Worm (Caenorhabditis elegans) whole organism, L2 larva: Measurements from ENCODE around the gene C05A2.4.

ENCODE experiments used
- ceh-16 ChIP-seq: fragments of 150-350 bp; optimal IDR thresholded peaks from 2 replicates; lab custom pipeline; 2014; ENCODE audit warnings: missing biosample characterization, missing genetic modification characterization
- elt-1 ChIP-seq: fragments of 150-350 bp; optimal IDR thresholded peaks from 2 replicates; lab custom pipeline; 2014; ENCODE audit warnings: missing biosample characterization, missing genetic modification characterization
- lin-39 ChIP-seq: fragments of 150-350 bp; optimal IDR thresholded peaks from 2 replicates; lab custom pipeline; 2014; ENCODE audit warnings: missing biosample characterization, missing genetic modification reagents, missing genetic modification characterization
- peb-1 ChIP-seq: fragments of 150-350 bp; optimal IDR thresholded peaks from 2 replicates; lab custom pipeline; 2014; ENCODE audit warnings: missing biosample characterization, missing genetic modification characterization
- sma-9 ChIP-seq, 2 experiments: fragments of 150-350 bp in 1 of 2; sonication (generic microtip) in 1 of 2; optimal IDR thresholded peaks; 2 replicates each; lab custom pipeline; 2014 to 2016; ENCODE audit warnings: missing genetic modification characterization in 2 of 2, mild to moderate bottlenecking in 1 of 2, missing biosample characterization in 1 of 2, missing compliant biosample characterization in 1 of 2, missing genetic modification reagents in 1 of 2, moderate library complexity in 1 of 2
- ztf-4 ChIP-seq: fragments of 150-350 bp; optimal IDR thresholded peaks from 2 replicates; lab custom pipeline; 2014; ENCODE audit warnings: missing biosample characterization, missing genetic modification characterization

- TF ChIP-seq elt-1 (tag; lab: Kevin White, UChicago) (no peak), peb-1 (tag; lab: Kevin White, UChicago) (no peak), lin-39 (tag; lab: Kevin White, UChicago) (no peak), sma-9 (GFP tag; optimal IDR thresholded peaks at IDR 0.05; lab: Kevin White, UChicago) (no peak), sma-9 (tag; optimal IDR thresholded peaks at IDR 0.05; lab: Kevin White, UChicago) (no peak), ztf-4 (no peak), ceh-16 (tag; lab: Kevin White, UChicago) (no peak)
These were observed 33.8 kb upstream of the C05A2.4 start, which contains the start of gene sqv-4 for ce11 chrV:10661417-10661945.
